Worm (Caenorhabditis elegans) whole organism, L3 larva: ENCODE results near the gene F19G12.11.

Experiments used
- ZK546.5 ChIP-seq: sonication (generic microtip); optimal IDR thresholded peaks from 2 replicates; lab custom pipeline; 2017; ENCODE audit warnings: missing biosample characterization, missing genetic modification characterization
- ama-1 ChIP-seq: fragments of 150-350 bp; optimal IDR thresholded peaks from 2 replicates; lab custom pipeline; 2018
- ceh-16 ChIP-seq: sonication (generic microtip); optimal IDR thresholded peaks from 2 replicates; lab custom pipeline; 2017; ENCODE audit warnings: missing biosample characterization, missing genetic modification characterization
- elt-1 ChIP-seq: fragments of 150-350 bp; optimal IDR thresholded peaks from 2 replicates; lab custom pipeline; 2014; ENCODE audit warnings: missing biosample characterization, missing genetic modification characterization
- elt-3 ChIP-seq, 3 experiments: fragments of 150-350 bp in 1 of 3; sonication (generic microtip) in 2 of 3; optimal IDR thresholded peaks; 2 replicates in 2 of 3; 4 replicates in 1 of 3; lab custom pipeline; 2014 to 2017; ENCODE audit warnings: missing biosample characterization in 3 of 3, missing genetic modification characterization in 3 of 3
- lsy-12 ChIP-seq: sonication (generic microtip); optimal IDR thresholded peaks from 2 replicates; lab custom pipeline; 2016; ENCODE audit warnings: mild to moderate bottlenecking, missing genetic modification characterization, missing compliant biosample characterization
- nfya-1 ChIP-seq: sonication (generic microtip); optimal IDR thresholded peaks from 2 replicates; lab custom pipeline; 2017; ENCODE audit warnings: missing genetic modification characterization, mild to moderate bottlenecking, missing compliant biosample characterization, antibody characterized with exemption, moderate library complexity; ENCODE audit not compliant: insufficient read depth
- nhr-67 ChIP-seq: fragments of 150-350 bp; optimal IDR thresholded peaks from 2 replicates; lab custom pipeline; 2014; ENCODE audit warnings: missing biosample characterization, missing genetic modification characterization
- nhr-76 ChIP-seq: fragments of 150-350 bp; sonication (generic microtip); optimal IDR thresholded peaks from 5 replicates; lab custom pipeline; 2014; ENCODE audit warnings: missing biosample characterization, missing genetic modification characterization
- nhr-77 ChIP-seq: fragments of 150-350 bp; optimal IDR thresholded peaks from 2 replicates; lab custom pipeline; 2014; ENCODE audit warnings: missing biosample characterization, missing genetic modification characterization
- pha-4 ChIP-seq: fragments of 150-350 bp; optimal IDR thresholded peaks from 2 replicates; lab custom pipeline; 2014; ENCODE audit warnings: missing biosample characterization, missing genetic modification reagents, missing genetic modification characterization
- sea-2 ChIP-seq: fragments of 150-350 bp; sonication (generic microtip); optimal IDR thresholded peaks from 4 replicates; lab custom pipeline; 2014; ENCODE audit warnings: missing biosample characterization, missing genetic modification reagents, missing genetic modification characterization
- skn-1 ChIP-seq: fragments of 150-350 bp; optimal IDR thresholded peaks from 2 replicates; lab custom pipeline; 2014; ENCODE audit warnings: missing biosample characterization, missing genetic modification characterization

ce11 chrX:1438925-1439324 lies 12.6 kb upstream of the F19G12.11 start:
- TF ChIP-seq lsy-12 (tag; lab: Kevin White, UChicago), result no peak
- no peak for TF ChIP-seq nhr-76 (tag; lab: Kevin White, UChicago)
- TF ChIP-seq elt-1 (tag; lab: Kevin White, UChicago), result no peak
- no peak for TF ChIP-seq sea-2 (GFP tag; lab: Kevin White, UChicago)
- TF ChIP-seq ZK546.5 (tag; lab: Kevin White, UChicago), result no peak
- TF ChIP-seq nhr-67, result no peak
- no peak for TF ChIP-seq elt-3 (tag; optimal IDR thresholded peaks at IDR 0.05; lab: Kevin White, UChicago)
- TF ChIP-seq nhr-77, result no peak
- TF ChIP-seq ceh-16 (tag; lab: Kevin White, UChicago), result no peak
- no peak for TF ChIP-seq ama-1 (lab: Kevin White, UChicago)
- no peak for TF ChIP-seq nfya-1
- TF ChIP-seq skn-1 (tag; lab: Kevin White, UChicago), result no peak
- TF ChIP-seq pha-4, result no peak
